Worm (Caenorhabditis elegans): ENCODE measurements around the gene cisd-1.

DNA sequence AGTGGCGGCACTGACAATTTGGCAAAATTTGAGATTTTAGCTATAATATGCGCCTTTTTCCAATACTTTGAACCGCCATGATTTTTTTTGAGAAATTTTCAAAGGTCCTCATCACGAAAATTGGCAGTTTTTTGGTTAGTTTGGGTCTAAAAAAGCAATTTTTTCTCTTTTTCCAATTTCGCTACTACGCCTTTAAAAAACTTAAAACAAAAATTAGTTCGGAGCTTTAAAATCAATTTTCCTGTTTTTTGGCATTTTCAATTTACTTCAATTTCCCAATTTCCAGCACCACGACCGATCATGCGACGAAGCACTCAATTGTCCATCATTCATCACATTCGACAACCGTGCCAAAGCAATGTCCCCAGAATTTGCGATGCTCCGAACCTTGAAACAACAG, 27.9 kb upstream of the cisd-1 start, which contains the start of gene B0334.5:
- no peak for TF ChIP-seq egl-43 (GFP tag; IDR thresholded peaks at IDR 0.05)
- TF ChIP-seq nhr-28 (tag; optimal IDR thresholded peaks at IDR 0.05), result no peak
- no peak for TF ChIP-seq zip-2 (tag; optimal IDR thresholded peaks at IDR 0.05)
- TF ChIP-seq nhr-237 (tag; optimal IDR thresholded peaks at IDR 0.05), result no peak
- TF ChIP-seq lsy-2 (tag; optimal IDR thresholded peaks at IDR 0.05), result no peak
